Worm (Caenorhabditis elegans) whole organism, L4/young adult: ENCODE data around the gene C02F5.13.

Experiments
- W03F9.2 ChIP-seq: fragments of 150-350 bp; optimal IDR thresholded peaks from 2 replicates; lab custom pipeline; 2014; ENCODE audit warnings: missing biosample characterization, missing genetic modification characterization
- him-1 ChIP-seq: sonication (generic microtip); optimal IDR thresholded peaks from 2 replicates; lab custom pipeline; 2016; ENCODE audit warnings: missing genotype, missing genetic modification reagents, missing genetic modification characterization, missing compliant biosample characterization

ce11 chrIII:8275871-8276270, 28.7 kb downstream of the C02F5.13 start, which contains the start of gene clec-160:
- no peak for TF ChIP-seq him-1 (tag; lab: Kevin White, UChicago)
- TF ChIP-seq W03F9.2 (tag; lab: Kevin White, UChicago) = no peak
